Fruit fly (Drosophila melanogaster) whole organism, larva: ENCODE measurements around the gene CG32235.

ENCODE experiments used
- noc ChIP-seq: fragments of 200-800 bp; sonication (Bioruptor generic); optimal IDR thresholded peaks from 3 replicates; lab custom pipeline; 2019; ENCODE audit warnings: missing biosample characterization, mild to moderate bottlenecking, missing genetic modification characterization, moderate library complexity

The CG32235 gene

DNA sequence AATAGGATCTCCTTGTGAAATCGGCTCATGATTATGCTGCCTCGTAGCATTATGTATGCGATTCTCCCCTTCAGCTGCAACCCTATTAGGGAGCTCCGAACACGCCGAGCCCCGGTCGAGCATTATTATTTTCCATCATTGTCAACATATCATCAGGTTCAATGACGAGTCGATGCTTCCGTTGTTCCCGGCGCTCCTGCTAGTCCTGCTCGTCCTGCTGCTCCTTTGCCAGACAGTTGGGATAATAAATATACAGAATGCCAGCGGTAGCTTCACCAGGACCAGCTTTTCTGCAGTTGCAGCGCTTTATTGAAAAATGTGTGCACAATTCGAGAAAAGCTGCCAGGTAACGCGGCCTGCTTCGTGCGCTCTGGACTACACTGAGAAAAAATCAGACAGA lies at the start of gene CG32235:
Gene CG32235, minus strand, starts transcription at position 101 of the 400 bp plus-strand sequence.
- no peak for TF ChIP-seq noc (tag; lab: Kevin White, UChicago)

DNA sequence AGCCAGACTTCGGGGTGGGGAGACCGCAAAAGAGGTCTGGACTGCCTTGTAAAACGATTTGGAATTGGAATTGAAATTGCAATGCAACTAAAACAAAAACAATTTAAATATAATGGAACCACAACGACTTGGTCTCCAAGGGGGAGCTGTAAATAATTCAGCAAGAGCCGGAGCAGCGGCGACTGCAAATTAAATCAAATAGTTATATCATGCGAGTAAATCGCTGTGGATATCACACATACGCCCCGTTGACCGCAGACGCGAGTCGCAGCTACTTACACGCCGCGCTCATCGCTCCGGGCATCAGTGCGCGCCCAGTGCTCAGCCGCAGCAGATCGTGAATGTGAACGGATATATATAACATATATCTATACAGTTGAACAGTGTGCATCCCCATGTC lies 49.8 kb upstream of the CG32235 start, which contains the start of gene Rh50:
Gene Rh50, plus strand, starts transcription at position 301 of the 400 bp plus-strand sequence.
- no peak for TF ChIP-seq noc (tag; lab: Kevin White, UChicago)

DNA sequence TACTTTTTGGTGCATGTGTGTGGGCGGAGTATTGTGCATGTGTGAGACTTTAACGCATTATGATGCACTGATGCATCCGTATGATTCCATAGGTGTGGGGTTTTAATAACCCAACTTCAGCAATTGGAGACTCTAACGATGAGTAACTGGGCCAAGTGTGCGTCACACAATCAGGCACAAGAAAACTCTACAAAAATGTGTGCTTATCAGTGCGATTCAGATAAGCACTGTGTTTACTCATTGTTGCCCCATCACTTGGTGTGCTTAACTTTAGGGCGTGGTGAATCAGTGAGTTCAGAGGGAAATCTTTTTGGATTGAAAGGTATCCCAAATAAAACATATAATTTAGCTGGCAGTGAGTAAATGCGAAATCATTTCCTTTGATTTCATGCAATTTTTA lies 38.8 kb upstream of the CG32235 start:
- no peak for TF ChIP-seq noc (tag; lab: Kevin White, UChicago)

DNA sequence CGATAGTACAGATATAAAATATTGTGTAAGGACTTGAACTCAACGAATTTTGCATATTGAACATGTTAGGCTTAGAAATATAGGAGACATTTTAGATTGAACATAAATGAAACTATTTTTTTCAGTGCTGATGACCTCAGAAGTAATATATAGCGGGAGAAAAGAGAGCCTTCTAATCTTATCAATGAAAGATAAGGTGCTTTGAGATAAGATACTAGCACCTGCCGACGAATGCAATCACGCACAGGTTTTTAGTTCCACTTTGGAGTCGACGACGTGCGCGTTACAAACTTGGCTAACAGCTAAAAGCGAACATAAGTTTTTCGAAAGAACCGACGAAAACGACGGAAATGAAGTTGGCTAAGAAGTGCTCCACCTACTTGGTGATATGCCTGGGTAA lies 38.4 kb upstream of the CG32235 start, which contains the start of gene hoka:
Gene hoka, plus strand, starts transcription at position 254 of the 400 bp plus-strand sequence.
- no peak for TF ChIP-seq noc (tag; lab: Kevin White, UChicago)

DNA sequence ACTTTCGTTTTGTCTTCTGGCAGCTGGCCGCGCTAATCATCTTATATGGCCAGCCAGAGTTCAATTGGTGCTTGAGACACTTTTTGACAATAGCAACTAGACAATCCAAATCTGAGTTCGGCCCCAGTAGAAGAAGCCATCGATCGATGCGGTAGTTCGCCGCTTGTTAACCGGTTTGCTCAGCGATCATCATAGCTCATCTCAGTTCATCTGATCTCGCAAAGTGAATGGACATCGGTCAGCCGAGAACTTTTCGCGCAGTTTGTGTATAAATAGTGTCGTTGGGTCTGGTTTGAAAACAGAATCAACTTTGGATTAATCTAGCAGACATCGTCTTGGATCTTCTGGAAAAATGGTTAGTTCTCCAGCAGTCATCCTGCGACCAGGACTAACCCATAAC lies 36.3 kb upstream of the CG32235 start, which contains the start of gene CG13705:
Gene CG13705, plus strand, starts transcription at position 301 of the 400 bp plus-strand sequence.
- no peak for TF ChIP-seq noc (tag; lab: Kevin White, UChicago)

DNA sequence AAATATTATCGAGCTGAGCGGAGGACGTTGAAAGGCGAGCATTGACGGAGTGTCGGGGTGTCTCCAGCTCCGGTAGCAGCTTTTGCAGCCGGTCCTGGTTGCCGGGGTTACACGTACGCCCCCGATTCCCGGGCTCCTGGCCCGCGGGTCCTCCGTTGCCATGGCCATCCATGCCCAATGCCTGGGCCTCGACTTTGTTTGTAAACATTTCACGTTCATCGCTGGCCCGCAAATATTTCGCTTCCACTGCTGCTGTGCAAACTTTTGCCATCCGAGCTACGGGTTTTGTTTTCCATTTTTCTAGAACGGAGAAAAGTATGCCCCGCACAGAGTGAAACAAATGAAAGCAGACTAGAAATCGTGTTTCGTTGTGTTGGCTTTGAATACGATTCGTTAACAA lies 699 bp upstream of the CG32235 start, which contains the start of gene Dnah3:
Gene Dnah3, plus strand, starts transcription at position 301 of the 400 bp plus-strand sequence.
- TF ChIP-seq noc (tag; lab: Kevin White, UChicago): no peak

DNA sequence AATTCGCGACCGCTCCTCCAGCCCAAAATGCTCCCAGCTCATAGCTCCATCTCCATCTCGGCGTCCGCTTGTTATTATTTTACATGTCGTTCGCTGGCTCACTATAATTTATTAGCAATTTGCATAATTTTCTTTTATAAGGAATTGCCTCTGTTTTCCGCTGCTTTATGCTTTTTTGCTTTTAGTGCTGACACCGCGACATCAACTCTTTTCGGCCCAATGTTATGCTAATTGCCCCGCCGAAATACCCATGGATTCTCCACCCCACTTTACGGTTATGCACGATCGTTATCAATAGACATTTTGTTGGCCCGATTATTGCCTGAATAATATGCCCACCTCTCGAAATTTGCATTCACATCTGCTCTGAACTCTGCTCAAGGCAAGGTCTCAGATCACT lies 5.1 kb downstream of the CG32235 start:
- no peak for TF ChIP-seq noc (tag; lab: Kevin White, UChicago)

DNA sequence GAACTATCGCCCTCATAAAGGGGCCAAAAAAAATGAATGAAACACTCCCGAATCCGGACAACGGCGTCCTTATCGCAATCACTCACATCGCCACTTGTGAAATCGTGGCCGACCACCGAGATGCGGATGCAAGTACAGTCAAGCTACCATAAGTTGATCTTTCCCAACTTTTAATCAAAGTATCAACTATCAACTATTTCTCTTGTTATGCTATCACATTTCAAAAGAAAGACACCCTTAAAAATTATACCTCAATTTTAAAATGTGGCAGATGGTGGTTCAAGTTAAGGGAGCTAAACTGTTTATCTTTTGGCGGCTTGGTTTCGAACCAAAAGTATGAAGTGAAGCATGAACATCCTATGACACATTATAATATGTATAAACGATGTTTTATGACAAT lies 6.1 kb downstream of the CG32235 start:
- TF ChIP-seq noc (tag; lab: Kevin White, UChicago): no peak

DNA sequence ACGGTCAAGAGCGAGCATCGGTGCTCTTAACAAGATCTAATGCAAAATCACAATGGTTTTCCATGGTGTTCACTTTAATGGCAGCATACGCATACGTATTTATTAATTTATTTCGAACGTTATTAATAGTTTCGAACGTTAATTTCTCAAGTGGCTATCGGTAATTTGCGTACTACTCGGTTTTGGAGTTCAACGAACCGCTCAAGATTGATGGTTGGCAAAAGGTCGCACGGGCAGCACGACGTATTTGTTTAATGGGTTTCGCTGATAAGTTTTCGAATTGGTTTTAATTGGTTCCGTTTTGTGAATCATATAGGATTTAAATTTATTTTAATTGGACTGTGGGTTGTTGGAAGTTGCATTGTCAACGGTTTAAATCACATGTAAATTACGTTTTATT lies 7.2 kb downstream of the CG32235 start:
- no peak for TF ChIP-seq noc (tag; lab: Kevin White, UChicago)

DNA sequence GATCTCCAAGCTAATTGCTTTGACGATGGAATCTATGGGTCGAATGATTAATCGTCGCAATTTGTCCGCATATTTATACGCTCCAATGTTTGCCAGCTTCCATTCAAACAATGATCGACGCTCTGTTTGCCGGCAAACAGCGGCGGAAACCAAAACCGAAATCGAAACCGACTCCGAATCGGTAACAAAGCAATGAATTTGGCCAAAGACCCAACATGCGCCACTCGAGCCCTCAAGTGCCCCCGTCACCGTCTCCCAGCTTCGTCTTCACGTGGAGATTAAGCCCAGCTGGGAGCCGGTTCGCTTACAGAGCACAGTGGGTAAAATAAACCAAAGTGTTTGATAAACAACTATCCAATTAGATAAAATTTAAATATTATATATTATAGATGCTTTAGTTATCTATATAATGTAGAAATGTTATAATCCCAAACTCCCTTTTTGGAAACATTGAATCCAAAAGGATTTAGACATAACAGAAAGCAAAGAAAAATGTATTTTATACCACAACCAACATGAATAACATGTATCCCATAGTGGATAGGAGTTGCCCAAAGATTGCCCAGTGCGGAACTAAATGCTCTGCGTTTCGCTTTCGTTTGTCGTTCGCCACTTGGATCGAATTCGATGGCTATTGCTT lies 7.7 kb downstream of the CG32235 start, which contains the start of gene CG32237:
Gene CG32237, minus strand, starts transcription at position 51 of the 640 bp plus-strand sequence.
- peak; percentile 11 for TF ChIP-seq noc (tag; lab: Kevin White, UChicago)

DNA sequence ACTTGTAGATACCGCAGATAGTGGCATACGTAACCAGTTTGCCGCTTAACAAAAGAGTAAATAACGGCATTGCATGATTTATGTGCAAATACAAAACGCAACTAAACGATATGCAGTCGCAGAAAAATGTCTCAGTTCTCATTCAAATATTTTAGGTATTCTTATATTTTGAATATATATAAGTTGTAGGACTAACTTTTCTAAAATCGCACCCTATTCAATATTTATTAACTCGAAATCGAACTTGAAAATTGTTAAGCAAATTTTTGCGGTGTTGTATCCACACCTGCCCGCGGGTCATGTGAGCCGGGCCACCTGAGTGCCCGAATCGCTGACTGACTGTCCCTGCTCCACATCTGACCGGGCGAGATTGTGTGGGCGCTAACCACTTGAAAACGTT lies 12.2 kb downstream of the CG32235 start:
- no peak for TF ChIP-seq noc (tag; lab: Kevin White, UChicago)

DNA sequence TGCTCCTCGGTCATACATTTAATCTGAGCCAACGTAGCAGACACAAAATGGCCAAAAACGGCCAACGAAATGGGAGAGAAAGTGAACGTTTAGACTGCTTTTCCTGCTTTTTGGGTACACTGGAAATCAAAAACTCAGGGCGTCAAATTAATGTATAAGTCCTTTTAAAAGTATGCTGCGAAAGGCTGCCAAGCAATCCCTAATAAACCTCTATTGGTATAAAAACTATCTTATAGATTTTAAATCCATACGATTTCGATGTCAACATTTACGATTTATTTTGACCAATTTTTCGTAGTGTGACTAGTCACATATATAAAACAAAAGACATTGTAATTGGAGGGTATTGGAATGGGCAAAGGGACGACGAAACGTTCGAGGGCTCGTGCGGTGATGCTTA lies 15.5 kb downstream of the CG32235 start:
- no peak for TF ChIP-seq noc (tag; lab: Kevin White, UChicago)

DNA sequence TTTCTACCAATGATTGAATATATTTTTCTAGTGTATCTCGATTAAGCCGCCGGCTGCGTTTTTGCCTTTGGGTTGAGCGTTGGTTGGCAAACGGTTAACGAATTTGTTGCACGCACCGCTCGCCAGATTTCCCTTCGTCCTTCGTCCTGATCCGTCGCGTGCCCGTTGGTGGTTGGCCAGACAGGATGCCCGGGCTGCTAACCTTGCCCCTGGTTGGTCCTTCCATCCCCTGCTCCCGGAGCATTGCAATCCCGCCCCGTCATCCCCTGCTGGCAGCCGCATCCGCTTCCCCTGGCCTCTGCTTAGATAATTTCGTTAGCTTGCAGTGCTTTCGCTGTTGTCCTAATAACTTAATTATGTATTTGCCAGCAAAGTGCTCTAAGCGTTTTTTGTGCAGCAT lies 16.8 kb downstream of the CG32235 start:
- no peak for TF ChIP-seq noc (tag; lab: Kevin White, UChicago)

DNA sequence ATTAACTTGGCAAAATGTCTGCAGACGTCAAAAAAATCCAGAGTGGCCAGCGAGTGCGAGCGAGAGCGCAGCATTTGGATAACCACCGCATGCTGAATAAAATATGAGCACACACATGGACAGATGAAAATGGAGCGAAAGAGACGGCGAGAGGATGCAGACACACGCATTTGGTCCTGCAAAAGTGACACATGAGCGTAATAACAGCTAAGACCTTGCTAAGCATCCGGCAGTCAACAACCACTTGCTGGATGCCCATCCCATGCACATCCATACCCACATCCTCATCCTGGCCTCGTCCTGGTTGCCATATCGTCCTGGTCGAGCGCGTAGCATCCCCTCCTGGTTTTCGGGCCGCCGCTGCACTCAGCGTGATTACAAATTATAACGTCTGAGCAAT lies 17.6 kb downstream of the CG32235 start:
- no peak for TF ChIP-seq noc (tag; lab: Kevin White, UChicago)

DNA sequence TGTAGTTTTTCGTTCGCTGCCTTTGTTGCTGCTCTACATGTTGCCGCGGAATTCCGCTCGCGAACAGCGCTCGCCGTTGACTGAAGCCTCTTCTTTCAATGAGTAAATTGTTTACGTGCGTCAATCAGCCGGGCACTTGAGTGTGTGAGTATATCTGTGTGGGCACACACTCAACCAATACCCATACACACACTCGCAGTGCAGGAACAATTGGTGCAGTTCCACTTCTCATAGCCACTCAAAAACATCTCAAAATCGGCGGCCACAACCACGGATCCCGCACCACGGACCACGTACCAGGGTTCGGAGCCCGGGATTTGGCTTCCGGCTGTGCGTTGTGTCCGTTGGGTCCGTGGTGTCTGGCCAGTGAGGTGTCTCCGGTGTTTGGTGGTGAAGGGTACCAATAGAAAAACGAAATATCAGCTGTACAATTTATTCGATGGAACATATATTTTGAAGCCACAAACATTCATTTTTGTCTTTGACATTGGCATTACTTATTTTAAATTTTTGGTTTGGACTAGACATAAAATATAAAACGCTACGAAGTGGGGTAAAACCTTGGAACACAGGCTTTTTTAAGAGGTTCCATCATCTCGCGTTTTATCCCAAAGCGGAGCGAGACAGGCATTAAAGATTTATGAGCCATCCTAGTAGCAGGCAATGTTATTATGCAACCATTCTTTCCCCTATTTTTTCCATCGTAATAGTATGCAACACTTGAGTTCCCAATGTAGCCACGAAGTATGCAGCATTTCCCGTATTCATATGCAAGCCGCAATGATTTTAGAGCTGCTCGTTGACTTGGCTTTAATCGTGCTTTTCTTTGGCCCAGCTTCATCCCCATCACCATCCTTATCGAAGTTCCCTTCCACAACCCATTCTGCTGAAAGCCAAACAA lies 20.0 kb downstream of the CG32235 start, which contains the start of gene CG13707:
Gene CG13707, minus strand, starts transcription at position 70 of the 901 bp plus-strand sequence.
- no peak for TF ChIP-seq noc (tag; lab: Kevin White, UChicago)

DNA sequence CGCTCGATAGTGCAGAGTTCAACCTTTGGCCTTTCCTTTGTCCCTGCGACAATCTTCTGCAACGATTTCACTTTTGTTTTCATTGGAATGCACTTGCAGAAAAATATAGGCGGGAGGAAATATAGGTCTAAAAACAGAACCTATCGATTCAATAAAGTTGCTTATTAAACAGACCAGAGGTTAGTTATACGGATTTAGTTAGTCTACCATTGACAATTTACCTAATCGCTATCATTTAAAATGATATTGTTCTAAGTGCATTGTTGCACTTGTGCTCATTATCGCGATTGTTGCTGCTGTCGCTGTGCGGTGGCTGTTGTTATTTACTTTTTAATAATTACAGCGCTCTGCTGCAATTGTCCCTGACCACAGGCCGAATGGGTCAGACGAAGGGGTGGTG lies 23.9 kb downstream of the CG32235 start:
- TF ChIP-seq noc (tag; lab: Kevin White, UChicago): no peak
